Fruit fly (Drosophila melanogaster): ENCODE results near the gene Cdk5alpha.

dm6 chr2L:10320174-10320775, 9.5 kb upstream of the Cdk5alpha start:
- TF ChIP-seq Hr96 (GFP tag; optimal IDR thresholded peaks at IDR 0.05) (no peak), tj (GFP tag; optimal IDR thresholded peaks at IDR 0.05) (no peak), CG7045 (GFP tag; optimal IDR thresholded peaks at IDR 0.05) (no peak), bab1 (GFP tag; optimal IDR thresholded peaks at IDR 0.05) (no peak), cic (GFP tag; optimal IDR thresholded peaks at IDR 0.05) (peak; percentile 64)
